Worm (Caenorhabditis elegans): ENCODE measurements around the gene nadk-1.

DNA sequence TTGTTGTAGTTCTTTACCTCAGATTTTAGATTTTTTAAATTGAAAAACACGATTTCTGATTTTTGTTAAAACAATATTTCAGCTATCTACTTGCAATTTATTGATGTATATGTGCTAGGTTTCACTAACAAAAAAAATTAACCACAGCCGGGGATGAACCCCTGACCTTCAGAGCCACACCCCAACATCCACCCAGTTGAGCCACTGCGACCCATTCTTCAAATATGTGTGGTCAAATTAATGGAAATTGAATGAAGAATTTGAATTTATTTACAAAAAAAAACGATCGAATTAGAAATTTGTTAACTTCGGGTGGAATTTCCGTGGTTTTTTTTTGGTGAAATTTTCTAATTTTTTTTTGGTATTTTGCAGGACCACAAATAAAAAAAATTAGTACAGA, 21.8 kb downstream of the nadk-1 start:
- no peak for TF ChIP-seq him-1 (tag; optimal IDR thresholded peaks at IDR 0.05)
- no peak for TF ChIP-seq dao-5 (tag; optimal IDR thresholded peaks at IDR 0.05)

All from whole organism, L4/young adult.